Fruit fly (Drosophila melanogaster) ovary, adult (tissue): Measurements from ENCODE around the gene TfIIEalpha.

ENCODE experiments used
- CG17801 ChIP-seq: fragments of 200-800 bp; optimal IDR thresholded peaks from 2 replicates; lab custom pipeline; 2019; ENCODE audit warnings: missing biosample characterization, mild to moderate bottlenecking, missing genetic modification characterization, moderate library complexity; ENCODE audit not compliant: partially characterized antibody

TfIIEalpha gene

dm6 chr3L:11681794-11682193 lies at the start of gene TfIIEalpha:
TSS of gene TfIIEalpha (plus strand) at chr3L:11682038.
- TF ChIP-seq CG17801, result peak; percentile 24

DNA sequence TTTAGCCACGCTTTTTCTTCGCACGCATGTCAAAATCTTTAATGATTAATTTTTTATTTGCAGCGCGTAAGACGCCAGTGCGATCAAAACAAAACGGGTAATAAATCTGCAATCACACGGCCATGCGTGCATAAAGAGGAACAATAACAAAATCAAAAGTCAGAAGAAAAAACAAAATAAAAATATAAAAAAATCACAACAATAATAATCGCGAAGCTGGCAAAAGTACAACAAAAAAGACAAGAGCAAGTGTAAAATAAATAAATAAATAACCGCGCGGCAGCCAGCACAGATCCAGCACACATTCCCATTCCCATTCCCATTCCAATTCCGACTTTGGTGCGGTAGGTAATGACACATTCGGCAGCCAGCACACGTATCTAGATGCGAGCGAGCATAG lies 47.3 kb upstream of the TfIIEalpha start:
- TF ChIP-seq CG17801, result peak; percentile 53

dm6 chr3L:11636829-11637228 lies 45.0 kb upstream of the TfIIEalpha start:
- TF ChIP-seq CG17801, result no peak

DNA sequence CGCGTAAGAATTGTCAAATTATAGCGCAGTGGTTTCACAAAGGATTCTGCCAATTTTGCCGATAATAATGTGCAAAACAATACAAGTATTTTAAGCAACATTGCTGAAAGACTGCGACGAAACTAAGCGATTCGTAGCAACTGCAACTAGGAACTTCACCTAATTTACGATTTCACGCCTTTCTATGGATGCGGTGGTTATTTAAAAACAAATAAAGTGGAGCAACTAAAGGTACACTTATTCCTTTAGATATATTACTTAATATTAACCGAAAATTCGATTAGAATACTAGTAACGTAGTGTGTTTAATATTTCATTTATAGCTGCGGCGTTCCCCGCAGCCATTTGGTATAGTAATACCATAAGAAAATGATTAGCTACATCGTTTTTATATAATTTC lies 35.9 kb upstream of the TfIIEalpha start, which contains the start of gene CG6071:
TSS of gene CG6071 (minus strand) at position 101 of the 400 bp plus-strand sequence.
- no peak for TF ChIP-seq CG17801

DNA sequence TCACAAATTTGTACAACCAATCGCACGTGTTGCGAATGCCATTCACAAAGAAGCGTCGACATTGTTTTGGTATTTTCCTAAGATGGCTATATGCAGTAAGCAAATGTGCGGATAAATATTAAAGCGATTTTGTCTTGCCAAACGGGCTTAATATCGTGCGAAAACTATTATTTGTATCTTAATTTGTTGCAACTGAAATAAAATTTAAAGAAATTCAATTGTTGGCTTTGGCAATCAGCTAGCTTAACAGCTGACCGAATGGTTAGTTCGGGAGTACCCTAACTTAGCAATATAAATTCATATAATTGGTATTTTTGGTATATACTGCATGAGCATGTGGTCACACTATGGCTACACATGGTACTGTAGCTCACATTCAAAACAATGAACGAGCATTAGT lies 33.4 kb upstream of the TfIIEalpha start, which contains the start of the genes RIOK1 and Polr3H:
TSS of gene RIOK1 (minus strand) at position 65 of the 400 bp plus-strand sequence.
TSS of gene Polr3H (plus strand) at position 347 of the 400 bp plus-strand sequence.
- TF ChIP-seq CG17801, result peak; percentile 59

DNA sequence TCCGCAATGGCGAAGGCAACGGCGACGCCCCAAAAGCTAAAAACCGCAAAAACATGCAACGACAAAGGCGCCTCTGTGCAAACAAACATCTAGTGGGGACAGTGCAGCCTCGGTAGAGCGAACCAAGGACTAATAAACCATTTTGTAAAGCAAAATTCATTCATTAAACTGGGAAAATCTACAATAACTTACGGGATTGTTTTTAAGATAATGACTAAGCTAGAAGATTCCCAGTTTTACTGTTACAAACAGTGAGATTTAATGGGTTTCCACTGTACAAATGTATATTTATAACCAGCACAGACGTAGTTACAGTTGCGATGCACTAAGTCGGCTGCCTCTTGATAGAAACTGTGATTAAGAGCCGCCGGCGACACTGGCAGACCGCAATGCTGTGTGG lies 25.6 kb upstream of the TfIIEalpha start:
- TF ChIP-seq CG17801, result no peak

- TF ChIP-seq CG17801, result no peak
These were observed 3.5 kb upstream of the TfIIEalpha start for dm6 chr3L:11678313-11678817.

DNA sequence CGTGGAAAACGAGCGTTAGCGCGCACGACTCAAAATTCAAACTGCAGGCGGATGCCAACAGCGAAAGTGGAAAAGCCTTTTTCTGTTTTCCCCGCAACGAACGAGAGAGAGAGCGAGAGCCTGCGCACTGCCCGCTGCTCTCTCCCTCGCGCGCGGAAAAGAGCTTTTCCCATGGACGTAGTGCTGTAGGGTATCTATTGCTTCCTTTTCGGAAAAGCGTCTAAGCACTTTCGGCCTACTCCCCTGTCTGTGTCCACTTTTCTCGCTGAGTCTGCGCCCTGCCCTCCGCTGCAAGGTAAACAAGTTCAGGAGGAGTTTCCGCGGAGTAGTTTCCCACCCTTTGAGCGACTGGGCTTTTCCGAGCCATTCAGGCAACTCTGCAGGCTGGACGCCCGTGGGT lies 1.5 kb upstream of the TfIIEalpha start, which contains the start of gene CG32085:
TSS of gene CG32085 (minus strand) at position 47 of the 400 bp plus-strand sequence.
- no peak for TF ChIP-seq CG17801

dm6 chr3L:11683819-11684521 lies 2.1 kb downstream of the TfIIEalpha start, which contains the start of gene Sugb:
TSS of gene Sugb (plus strand) at chr3L:11683980.
- peak; percentile 38 for TF ChIP-seq CG17801

- no peak for TF ChIP-seq CG17801
These were observed 2.6 kb downstream of the TfIIEalpha start for dm6 chr3L:11684522-11684851.

DNA sequence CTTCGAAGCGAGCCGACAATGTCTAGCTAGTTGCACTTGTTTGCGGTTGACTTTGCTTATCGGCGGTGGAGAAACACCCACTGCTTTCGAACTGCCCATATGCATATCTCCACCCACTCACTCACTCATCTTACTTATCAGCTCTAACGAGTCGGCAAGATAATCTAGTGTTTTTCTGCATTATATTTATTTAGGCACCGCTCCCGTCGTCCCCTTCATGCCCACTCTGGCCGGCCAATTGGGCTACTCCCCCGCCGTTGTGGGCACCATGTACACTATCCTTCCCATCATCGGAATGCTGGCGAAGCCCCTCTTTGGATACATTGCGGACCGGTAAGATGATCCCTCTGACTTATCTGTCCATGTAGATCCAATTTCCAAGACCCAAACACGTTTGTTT lies 4.0 kb downstream of the TfIIEalpha start:
- TF ChIP-seq CG17801, result no peak

DNA sequence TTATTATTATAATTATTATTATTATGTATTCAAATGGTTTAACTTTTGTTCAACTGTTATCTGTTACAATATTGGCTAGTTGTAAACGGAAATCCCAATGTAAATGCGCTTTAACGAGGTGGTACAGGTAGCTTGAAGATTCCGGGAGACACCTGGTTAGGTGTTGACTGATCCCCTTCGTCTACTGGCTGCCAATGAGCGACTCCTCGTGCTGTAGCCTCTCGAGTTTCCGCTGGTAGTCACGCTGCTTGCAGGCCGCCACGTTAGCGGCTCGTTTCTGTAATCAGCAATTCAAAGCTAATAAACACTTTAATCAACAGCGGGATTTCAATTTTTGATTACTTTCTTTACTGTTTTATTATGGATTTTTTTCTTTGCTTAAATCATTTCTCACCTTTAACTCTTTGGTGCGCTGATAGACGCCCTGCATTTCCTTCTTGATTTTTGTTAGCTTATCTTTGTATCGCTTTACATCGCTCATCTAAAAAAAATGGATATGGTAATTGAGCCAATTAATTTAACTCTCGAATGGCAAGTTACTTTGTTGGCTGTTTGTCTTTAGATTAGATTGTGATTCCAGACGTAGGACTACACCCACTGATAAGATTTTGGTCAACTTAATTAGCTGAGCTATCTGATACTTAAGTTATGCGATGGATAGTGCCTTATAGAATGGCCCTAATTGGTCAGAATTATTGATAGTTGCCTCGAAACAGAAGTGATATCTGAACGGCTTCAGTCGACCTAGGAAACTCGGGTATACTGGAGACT lies 8.2 kb downstream of the TfIIEalpha start:
- peak; percentile 48 for TF ChIP-seq CG17801

DNA sequence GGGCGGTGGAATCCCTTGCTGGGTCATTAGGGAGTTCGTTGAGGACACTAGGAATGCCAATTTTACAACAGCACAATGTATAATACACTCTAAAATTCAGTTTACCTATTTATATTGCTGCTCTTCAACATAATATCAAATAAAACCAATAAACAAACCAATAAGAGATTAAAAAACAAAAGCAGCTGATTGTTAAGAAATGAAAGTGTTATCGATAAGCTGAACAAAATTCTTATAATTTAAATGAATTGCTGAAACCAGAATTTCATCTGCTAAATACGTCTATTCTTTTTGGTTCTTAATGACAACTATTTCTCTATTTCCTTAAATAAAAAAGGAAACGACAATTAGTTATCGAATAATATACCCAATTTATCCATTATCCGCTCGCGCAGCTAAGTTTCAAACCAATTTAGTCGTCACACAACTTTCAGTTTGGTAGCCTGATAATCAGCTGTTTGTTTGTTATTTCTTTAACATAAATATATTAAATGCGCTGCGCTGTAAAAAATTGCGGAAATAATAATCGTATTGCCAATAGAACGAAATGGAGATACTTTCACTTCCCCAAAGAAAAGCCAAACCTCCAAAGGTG lies 9.5 kb downstream of the TfIIEalpha start, which contains the start of the genes Pldn and CG14135:
TSS of gene Pldn (minus strand) at position 197 of the 595 bp plus-strand sequence.
TSS of gene CG14135 (plus strand) at position 369 of the 595 bp plus-strand sequence.
- no peak for TF ChIP-seq CG17801

DNA sequence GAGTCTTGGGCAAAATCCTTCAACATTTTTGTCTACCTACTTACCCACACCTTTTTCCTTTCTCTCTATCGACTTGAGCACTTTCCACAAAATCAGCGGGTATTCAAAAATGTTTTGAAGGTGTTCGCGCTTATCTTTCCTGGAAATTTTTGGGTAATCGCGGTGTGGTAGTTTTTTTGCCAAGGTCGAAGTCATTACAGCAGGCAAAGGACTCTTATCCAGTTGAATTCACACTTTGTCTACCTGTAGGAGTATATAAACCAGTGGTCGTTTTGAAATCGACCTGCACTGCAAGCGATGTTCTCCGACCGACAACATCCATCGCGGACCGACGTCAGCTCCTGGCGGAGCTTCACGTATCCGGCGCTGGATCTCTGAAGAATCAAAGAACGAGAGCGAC lies 11.0 kb downstream of the TfIIEalpha start:
- TF ChIP-seq CG17801, result no peak

dm6 chr3L:11695063-11695462 lies 13.2 kb downstream of the TfIIEalpha start:
- TF ChIP-seq CG17801, result no peak

DNA sequence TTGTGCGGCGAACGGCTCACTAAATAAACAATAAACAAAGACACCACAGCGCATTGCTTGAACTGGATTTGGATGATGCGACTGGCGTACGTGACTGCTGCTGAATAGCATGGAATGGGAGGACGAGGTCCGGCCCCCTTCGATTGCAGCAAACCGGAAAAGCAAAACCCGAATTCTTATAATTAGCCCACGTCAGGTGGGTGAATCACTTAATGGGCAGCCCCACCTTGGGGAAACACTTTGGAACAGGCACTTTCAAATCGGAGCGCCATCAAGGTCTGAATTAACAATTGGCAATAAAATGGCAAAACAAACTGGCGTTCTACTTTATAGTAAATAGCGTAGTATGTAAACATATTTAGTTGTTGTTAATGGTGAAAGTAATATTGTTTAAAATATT lies 14.0 kb downstream of the TfIIEalpha start:
- TF ChIP-seq CG17801, result no peak
